Fruit fly (Drosophila melanogaster): ENCODE results near the gene js.

js gene

dm6 chr3R:16359098-16359497 lies 9.0 kb downstream of the js start, which contains the start of gene CG17931 (continued):
- TF ChIP-seq grn (GFP tag; optimal IDR thresholded peaks at IDR 0.05) (peak; percentile 8), jigr1 (GFP tag; IDR thresholded peaks at IDR 0.05) (no peak), CG11398 (GFP tag; optimal IDR thresholded peaks at IDR 0.05) (no peak), ewg (GFP tag; optimal IDR thresholded peaks at IDR 0.05) (peak; percentile 64), CG10267 (tag; optimal IDR thresholded peaks at IDR 0.05) (peak; percentile 42), so (GFP tag; IDR thresholded peaks at IDR 0.05) (no peak), tgo (GFP tag; IDR thresholded peaks at IDR 0.05) (no peak), CG16813 (GFP tag; IDR thresholded peaks at IDR 0.05; ENCODE audit: partially characterized antibody) (no peak), CG6689 (GFP tag; IDR thresholded peaks at IDR 0.05) (no peak), CkIIα-i1 (GFP tag; IDR thresholded peaks at IDR 0.05) (no peak), NC2α (GFP tag; optimal IDR thresholded peaks at IDR 0.05) (no peak), CG13287 (GFP tag; IDR thresholded peaks at IDR 0.05; ENCODE audit: partially characterized antibody) (peak; percentile 52; the same call in 1 of the 2 replicates), Elba2 (GFP tag; optimal IDR thresholded peaks at IDR 0.05) (no peak), CG17186 (GFP tag; optimal IDR thresholded peaks at IDR 0.05) (peak; percentile 92), CG9932 (GFP tag; IDR thresholded peaks at IDR 0.05) (no peak), zf30C (GFP tag; optimal IDR thresholded peaks at IDR 0.05) (peak; percentile 3), sim (GFP tag; IDR thresholded peaks at IDR 0.05) (no peak), prd (optimal IDR thresholded peaks at IDR 0.05) (no peak), prd (GFP tag; IDR thresholded peaks at IDR 0.05) (no peak), gt (GFP tag; IDR thresholded peaks at IDR 0.05) (no peak), hbn (GFP tag; IDR thresholded peaks at IDR 0.05; ENCODE audit: partially characterized antibody) (no peak), CG43689 (GFP tag; IDR thresholded peaks at IDR 0.05) (no peak), yki (optimal IDR thresholded peaks at IDR 0.05) (no peak), pb (GFP tag; optimal IDR thresholded peaks at IDR 0.05) (no peak), lab (GFP tag; optimal IDR thresholded peaks at IDR 0.05) (no peak), MESR4 (GFP tag; optimal IDR thresholded peaks at IDR 0.05) (peak; percentile 97), Bdp1 (GFP tag; optimal IDR thresholded peaks at IDR 0.05) (no peak), CG8281 (tag; optimal IDR thresholded peaks at IDR 0.05) (no peak), CG3726 (GFP tag; IDR thresholded peaks at IDR 0.05) (no peak), CG14710 (tag; optimal IDR thresholded peaks at IDR 0.05) (peak; percentile 66), klu (GFP tag; IDR thresholded peaks at IDR 0.05) (no peak), CG17829 (tag; optimal IDR thresholded peaks at IDR 0.05) (peak; percentile 44), Taf1 (GFP tag; IDR thresholded peaks at IDR 0.05) (no peak), CG1024 (GFP tag; IDR thresholded peaks at IDR 0.05) (no peak), CG32772 (GFP tag; IDR thresholded peaks at IDR 0.05) (no peak), CG7786 (GFP tag; optimal IDR thresholded peaks at IDR 0.05) (no peak), cas (GFP tag; IDR thresholded peaks at IDR 0.05) (no peak), sr (GFP tag; IDR thresholded peaks at IDR 0.05) (no peak), bbx (GFP tag; IDR thresholded peaks at IDR 0.05; ENCODE audit: partially characterized antibody) (no peak), ERR (GFP tag; optimal IDR thresholded peaks at IDR 0.05) (no peak), Abd-B (GFP tag; optimal IDR thresholded peaks at IDR 0.05) (peak; percentile 27), Dip3 (GFP tag; optimal IDR thresholded peaks at IDR 0.05) (no peak), CG5245 (GFP tag; optimal IDR thresholded peaks at IDR 0.05) (no peak), fu2 (GFP tag; optimal IDR thresholded peaks at IDR 0.05) (no peak), kah (GFP tag; optimal IDR thresholded peaks at IDR 0.05) (no peak), her (GFP tag; optimal IDR thresholded peaks at IDR 0.05) (peak; percentile 100), CG11247 (GFP tag; IDR thresholded peaks at IDR 0.05) (no peak), ems (GFP tag; optimal IDR thresholded peaks at IDR 0.05) (no peak), Hr78 (GFP tag; optimal IDR thresholded peaks at IDR 0.05) (no peak), dimm (GFP tag; IDR thresholded peaks at IDR 0.05) (no peak), run (tag; optimal IDR thresholded peaks at IDR 0.05) (no peak), CG10979 (tag; optimal IDR thresholded peaks at IDR 0.05) (no peak), CG13296 (GFP tag; optimal IDR thresholded peaks at IDR 0.05) (no peak)
